Worm (Caenorhabditis elegans) whole organism, L4/young adult: Measurements from ENCODE around the gene F59B2.15.

ENCODE experiments used
- W03F9.2 ChIP-seq: fragments of 150-350 bp; optimal IDR thresholded peaks from 2 replicates; lab custom pipeline; 2014; ENCODE audit warnings: missing biosample characterization, missing genetic modification characterization
- dao-5 ChIP-seq: sonication (generic microtip); optimal IDR thresholded peaks from 2 replicates; lab custom pipeline; 2016; ENCODE audit warnings: missing genotype, missing genetic modification characterization, moderate library complexity, missing compliant biosample characterization
- him-1 ChIP-seq: sonication (generic microtip); optimal IDR thresholded peaks from 2 replicates; lab custom pipeline; 2016; ENCODE audit warnings: missing genotype, missing genetic modification reagents, missing genetic modification characterization, missing compliant biosample characterization

The F59B2.15 gene

DNA sequence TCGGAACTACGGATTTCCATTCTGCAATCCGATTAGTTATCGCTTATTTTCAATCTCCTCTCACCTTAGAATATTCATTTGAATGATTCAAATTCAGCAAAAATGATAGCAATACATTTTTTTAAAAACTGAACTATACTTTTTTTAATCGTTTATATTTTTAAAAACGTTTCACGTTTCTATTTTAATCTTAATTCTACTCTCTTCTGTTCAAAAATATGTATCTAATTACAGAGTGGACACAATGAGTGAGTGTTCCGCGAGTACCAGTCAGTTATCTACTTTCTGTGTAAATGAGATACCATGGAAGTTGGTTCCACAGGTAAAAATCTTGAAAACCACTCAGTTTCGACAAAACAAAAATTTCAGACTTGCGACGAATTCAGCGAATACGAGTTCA is at the start of gene F59B2.15, which contains the start of gene zif-1:
Gene F59B2.15, minus strand, starts transcription at position 101 of the 400 bp plus-strand sequence.
Gene zif-1, plus strand, starts transcription at position 235 of the 400 bp plus-strand sequence.
- TF ChIP-seq him-1 (tag; lab: Kevin White, UChicago) (no peak), W03F9.2 (no peak), dao-5 (tag; lab: Kevin White, UChicago) (no peak)

DNA sequence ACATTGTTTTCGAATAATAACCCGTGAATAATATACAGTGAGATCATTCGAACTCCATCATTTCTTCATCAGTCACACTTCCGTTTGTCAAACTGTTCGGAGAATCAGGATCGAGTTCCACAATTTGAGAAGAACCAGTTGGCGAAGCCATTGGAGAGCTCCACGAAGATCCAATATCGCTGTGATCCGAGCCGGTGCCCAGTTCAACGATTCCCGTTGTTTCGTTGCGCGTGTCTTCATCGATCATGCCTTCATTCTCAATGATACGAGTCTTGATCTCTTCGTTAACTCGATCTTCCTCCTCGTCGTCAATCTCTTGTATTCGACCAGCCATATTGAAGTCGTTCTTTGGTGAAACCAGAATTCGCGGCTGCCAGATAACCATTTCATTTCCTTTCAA is 49.3 kb upstream of the F59B2.15 start:
- TF ChIP-seq W03F9.2 (no peak), dao-5 (tag; lab: Kevin White, UChicago) (no peak)

DNA sequence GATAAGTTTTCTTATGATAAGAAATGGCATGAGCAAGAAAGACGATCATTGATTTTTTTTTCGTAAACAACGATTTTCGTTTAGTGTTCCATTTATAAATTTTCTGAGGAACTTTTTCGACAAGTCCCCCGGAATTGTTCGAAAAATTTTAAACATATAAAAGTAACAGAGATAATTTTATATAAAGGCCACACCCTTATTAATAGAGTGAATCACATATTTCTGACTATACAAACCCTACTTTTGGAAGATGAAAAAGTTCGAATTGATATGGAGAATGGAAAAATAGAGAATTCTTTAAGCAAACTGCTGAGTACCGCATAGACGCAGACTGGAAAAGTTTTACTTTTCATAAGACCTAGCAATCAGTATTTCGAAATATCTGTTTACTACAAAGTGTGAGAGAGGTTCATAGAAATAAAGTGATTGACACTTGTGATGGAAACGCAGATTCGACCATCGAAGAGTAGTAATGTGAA is 48.7 kb upstream of the F59B2.15 start:
- TF ChIP-seq W03F9.2 = peak; percentile 87
- TF ChIP-seq him-1 (tag; lab: Kevin White, UChicago) = no peak

DNA sequence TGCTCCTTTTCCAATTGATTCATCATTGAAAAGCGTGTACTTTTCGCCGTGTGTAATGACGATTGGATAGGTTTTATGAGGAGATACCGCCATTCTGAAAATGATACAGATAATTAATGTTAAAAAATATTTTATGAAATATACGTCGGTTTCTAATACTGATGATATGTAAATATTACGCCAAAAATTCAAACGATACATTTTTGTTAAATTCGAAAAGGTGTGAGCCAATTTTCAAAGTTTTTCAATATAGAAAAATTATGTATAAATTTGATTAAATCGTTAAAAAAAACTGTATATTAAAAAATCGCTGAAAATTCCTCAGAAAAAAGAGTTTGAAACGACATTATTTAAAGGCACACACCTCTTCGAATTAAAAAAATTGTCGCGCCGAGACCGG is 48.2 kb upstream of the F59B2.15 start, which contains the start of gene ikke-1:
Gene ikke-1, minus strand, starts transcription at position 101 of the 400 bp plus-strand sequence.
- TF ChIP-seq dao-5 (tag; lab: Kevin White, UChicago) (no peak), W03F9.2 (no peak), him-1 (tag; lab: Kevin White, UChicago) (no peak)

DNA sequence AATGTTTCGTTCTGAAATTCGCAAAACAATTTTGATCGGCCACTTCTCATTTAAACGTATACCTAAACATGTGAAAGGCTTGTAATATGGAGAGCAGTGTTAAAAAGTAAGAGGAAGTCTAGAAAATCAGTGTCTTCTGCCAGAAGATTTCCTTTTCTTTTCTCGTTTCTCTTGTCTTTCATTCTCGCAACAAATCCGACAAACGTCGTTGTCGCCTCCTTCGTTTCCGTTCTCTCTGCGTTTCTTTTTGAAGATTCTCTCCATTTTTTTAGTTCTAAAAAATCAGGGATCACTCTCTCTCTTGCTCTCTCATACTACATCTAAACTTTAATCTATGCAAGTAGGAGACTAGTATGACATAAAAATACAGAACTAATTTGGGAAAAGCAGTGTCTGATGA is 44.8 kb upstream of the F59B2.15 start:
- TF ChIP-seq dao-5 (tag; lab: Kevin White, UChicago) (no peak), W03F9.2 (no peak), him-1 (tag; lab: Kevin White, UChicago) (no peak)

DNA sequence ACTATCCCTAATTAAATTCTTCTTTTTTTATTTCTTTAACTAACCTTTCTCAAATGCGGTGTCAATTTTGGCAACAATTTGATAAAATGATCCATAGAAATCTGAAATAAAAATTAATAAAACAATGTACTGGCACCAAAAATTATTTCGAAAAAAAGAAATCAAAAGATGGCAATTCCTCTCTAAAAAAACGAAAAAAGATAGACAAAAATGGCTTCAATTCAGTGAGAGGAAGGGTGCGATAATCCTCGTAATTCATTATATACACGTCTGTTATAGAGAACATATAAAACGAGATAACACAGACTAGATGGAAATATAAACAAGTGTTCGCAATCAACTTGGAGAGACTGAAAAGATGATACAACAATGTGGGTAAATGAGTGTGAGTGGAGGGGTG is 43.4 kb upstream of the F59B2.15 start, which contains the start of gene R107.2:
Gene R107.2, minus strand, starts transcription at position 101 of the 400 bp plus-strand sequence.
- TF ChIP-seq W03F9.2 = no peak
- TF ChIP-seq him-1 (tag; lab: Kevin White, UChicago) = no peak
- no peak for TF ChIP-seq dao-5 (tag; lab: Kevin White, UChicago)

DNA sequence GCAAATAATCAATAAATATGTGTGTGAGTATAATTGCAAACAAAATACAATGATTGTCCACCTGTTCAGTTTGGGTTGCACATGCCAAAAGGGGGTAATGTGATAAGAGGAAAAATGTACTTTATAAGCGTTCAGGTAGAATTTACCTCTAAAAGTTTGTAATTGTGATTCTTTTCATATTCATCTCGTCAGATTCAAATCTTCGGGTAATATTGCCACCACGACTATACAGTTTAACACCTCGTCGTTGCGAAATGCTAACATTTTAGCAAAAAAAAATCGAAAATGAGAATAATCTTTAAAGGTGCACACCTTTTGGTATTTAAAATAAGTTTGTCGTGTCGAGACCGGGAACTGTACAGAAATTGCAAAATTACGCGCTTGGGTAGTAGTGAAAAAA is 40.8 kb upstream of the F59B2.15 start, which contains the start of gene nac-2:
Gene nac-2, minus strand, starts transcription at position 101 of the 400 bp plus-strand sequence.
- TF ChIP-seq W03F9.2 = no peak
- TF ChIP-seq him-1 (tag; lab: Kevin White, UChicago) = no peak
- no peak for TF ChIP-seq dao-5 (tag; lab: Kevin White, UChicago)

DNA sequence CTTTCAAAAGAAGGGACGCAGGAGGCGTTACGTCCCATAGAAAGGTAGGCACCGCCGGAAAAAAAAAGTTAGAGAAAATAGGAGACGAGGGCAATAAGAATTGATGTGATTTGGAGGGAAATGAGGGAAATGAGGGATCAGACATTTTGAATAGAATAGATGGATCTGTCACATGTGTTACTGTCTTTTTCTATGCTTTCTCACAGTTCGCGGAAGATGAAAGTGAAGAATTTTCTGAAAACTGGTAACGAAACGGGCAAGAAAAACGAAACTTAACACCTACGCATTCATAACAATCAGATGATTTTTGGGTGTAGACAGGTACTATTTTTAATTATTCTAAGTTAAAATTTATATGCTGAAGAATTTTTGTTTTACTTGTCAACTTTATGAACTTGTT is 35.2 kb upstream of the F59B2.15 start, which contains the start of gene R107.9:
Gene R107.9, plus strand, starts transcription at position 301 of the 400 bp plus-strand sequence.
- no peak for TF ChIP-seq W03F9.2
- no peak for TF ChIP-seq him-1 (tag; lab: Kevin White, UChicago)
- TF ChIP-seq dao-5 (tag; lab: Kevin White, UChicago) = no peak

DNA sequence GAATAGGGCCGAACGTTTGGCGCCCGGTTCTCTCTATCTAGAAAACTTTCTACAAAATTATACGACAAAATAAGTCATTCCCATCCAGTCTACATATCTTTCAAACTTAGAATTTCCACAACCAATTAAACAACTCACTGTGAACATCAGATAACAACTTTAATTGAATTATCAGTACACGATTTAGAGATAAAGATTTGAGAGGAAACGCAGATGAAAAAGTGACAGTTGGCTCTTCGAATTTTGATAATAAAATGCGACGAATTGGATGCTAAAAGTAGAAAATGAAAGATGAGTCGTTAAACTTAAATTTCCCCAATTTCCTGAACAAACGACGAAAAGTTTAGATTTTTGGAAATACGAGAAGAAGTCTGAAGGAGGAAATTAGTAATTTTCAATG is 32.6 kb upstream of the F59B2.15 start:
- TF ChIP-seq dao-5 (tag; lab: Kevin White, UChicago) (no peak), W03F9.2 (no peak), him-1 (tag; lab: Kevin White, UChicago) (no peak)

DNA sequence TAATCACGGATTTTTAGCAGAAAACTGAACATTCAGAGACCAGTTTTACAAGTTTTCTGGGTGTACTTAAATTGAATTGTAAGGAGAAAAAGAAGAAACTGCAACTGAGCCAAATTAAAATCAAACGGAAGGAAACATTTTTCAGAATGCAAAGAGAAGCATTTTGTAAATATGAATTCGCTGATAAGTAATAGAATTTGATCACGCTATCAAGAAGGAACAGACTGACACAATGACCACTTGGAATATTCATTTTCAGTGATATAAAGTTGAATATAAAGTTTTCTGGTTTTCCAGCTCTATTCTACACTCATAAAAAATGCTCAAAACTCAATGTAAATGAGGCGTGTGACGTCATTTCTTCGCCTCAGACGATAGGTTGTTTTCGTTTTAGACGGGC is 31.7 kb upstream of the F59B2.15 start:
- no peak for TF ChIP-seq dao-5 (tag; lab: Kevin White, UChicago)
- no peak for TF ChIP-seq him-1 (tag; lab: Kevin White, UChicago)
- TF ChIP-seq W03F9.2 = no peak

DNA sequence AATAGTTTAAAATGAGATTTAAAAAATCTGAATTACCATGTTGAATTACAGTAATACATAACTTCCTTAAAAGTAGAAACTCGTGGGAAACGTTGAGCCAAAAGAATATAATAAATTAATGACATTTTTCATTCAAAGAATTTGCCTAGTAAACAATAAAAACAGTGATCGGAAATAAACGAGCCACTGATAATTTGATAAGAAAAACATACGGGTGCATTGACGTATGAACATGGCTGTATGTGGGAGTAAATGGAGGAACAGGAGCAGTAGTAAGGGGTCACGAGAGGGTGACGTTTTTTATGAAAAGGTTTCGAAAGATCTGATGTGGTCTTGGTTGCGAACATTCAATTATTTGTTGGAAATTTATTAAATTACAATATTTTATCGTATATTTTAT is 28.4 kb upstream of the F59B2.15 start:
- TF ChIP-seq him-1 (tag; lab: Kevin White, UChicago) (no peak), W03F9.2 (no peak), dao-5 (tag; lab: Kevin White, UChicago) (no peak)

DNA sequence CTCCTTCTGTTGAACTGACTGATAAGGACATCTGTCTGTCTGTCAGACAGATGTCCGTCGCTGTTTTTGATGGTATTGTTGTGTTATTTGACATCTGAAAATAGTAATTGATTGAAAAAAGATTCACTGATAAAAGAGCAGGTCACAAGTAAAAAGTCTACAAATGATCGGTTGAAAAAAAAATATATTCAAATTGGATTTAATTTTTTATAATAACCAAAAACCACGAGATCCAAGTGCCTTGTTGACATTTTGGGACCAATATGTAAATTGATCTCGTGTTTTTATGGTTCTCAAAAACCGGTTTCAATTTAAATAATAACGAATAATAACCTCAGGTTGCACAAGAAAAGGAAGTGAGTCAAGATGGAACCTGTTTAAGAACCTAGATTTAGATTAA is 24.5 kb upstream of the F59B2.15 start, which contains the start of gene F59B2.13:
Gene F59B2.13, minus strand, starts transcription at position 101 of the 400 bp plus-strand sequence.
- TF ChIP-seq him-1 (tag; lab: Kevin White, UChicago) (no peak), dao-5 (tag; lab: Kevin White, UChicago) (no peak), W03F9.2 (no peak)

DNA sequence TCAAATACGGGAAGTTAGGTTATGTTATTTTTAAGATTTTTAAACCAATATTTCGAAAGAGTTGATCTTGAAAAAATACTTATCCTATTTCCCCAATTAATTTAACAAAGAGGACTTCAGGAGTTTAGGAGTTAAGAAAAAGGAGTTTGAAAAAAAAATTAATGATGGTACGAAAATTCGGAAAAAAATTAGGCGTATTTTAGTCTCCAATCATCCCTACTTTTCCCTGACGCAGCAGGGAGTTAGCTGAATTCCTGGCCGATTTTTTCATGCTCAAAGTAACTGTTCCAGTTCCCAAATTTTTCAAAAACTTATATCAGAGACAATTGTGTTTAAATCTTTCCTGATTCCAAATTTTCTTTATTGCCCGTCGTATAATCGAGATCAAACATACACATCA is 21.2 kb upstream of the F59B2.15 start:
- TF ChIP-seq W03F9.2 (no peak), him-1 (tag; lab: Kevin White, UChicago) (no peak), dao-5 (tag; lab: Kevin White, UChicago) (no peak)

DNA sequence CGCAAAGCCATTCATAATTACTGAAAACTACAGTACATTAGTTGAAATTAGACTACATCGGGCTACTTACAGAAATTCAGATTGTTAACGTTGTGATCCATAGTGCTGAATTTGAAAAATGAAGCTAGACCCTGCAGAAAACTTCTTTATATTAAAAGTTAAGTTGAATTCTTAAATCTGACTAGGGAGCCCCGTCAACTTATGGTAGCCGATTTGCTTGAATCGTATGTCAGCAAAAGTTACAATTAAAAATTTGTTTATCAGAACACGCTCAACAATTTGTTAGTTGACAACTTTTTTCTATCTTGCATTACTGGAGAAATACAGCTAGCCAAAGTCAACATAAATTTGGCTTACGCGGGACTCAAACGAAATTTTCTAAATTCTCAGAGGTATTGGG is 20.1 kb upstream of the F59B2.15 start, which contains the start of gene F59B2.14:
Gene F59B2.14, minus strand, starts transcription at position 101 of the 400 bp plus-strand sequence.
- no peak for TF ChIP-seq dao-5 (tag; lab: Kevin White, UChicago)
- TF ChIP-seq W03F9.2 = no peak
- TF ChIP-seq him-1 (tag; lab: Kevin White, UChicago) = no peak

DNA sequence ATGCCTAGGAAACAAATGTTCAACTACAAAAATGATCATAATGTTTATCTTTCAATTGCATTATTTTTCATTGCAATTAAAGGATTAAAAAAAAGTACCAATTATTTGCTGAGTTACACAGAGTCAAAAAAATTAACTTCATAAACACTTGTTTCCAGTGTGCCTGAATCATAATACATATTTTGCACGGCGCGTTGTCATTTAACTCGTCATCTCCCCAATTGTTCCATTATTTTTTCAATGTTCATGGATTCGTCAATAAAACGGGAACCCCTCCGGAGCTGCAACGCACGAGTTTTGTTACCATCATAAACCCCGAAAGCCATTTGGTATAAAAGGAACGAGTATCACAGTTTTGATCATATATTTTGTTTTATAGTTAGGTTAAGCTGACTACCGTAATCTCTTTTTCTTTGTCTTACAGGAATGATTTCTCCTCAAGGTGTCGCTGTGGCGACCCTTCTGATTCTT is 14.8 kb upstream of the F59B2.15 start, which contains the start of gene F59B2.12:
Gene F59B2.12, plus strand, starts transcription at position 421 of the 471 bp plus-strand sequence.
- TF ChIP-seq W03F9.2 (no peak), dao-5 (tag; lab: Kevin White, UChicago) (no peak)
